Fruit fly (Drosophila melanogaster) whole organism, embryonic: ENCODE measurements around the gene Kdm2.
A peak's percentile ranks its signal among the peaks of the same experiment; 100 is the strongest.

ENCODE experiments used
- Bgb ChIP-seq: fragments of 200-800 bp; sonication (Bioruptor generic); IDR thresholded peaks from 2 replicates; pipeline ENCODE4 v1.3.6; 2022; ENCODE audit warnings: missing biosample characterization, missing genetic modification characterization; ENCODE audit not compliant: partially characterized antibody
- CG13123 ChIP-seq: fragments of 200-800 bp; sonication (Bioruptor generic); optimal IDR thresholded peaks from 2 replicates; lab custom pipeline; 2016; ENCODE audit warnings: missing biosample characterization, missing genetic modification characterization
- CG13894 ChIP-seq: fragments of 200-800 bp; sonication (Bioruptor generic); optimal IDR thresholded peaks from 3 replicates; lab custom pipeline; 2018; ENCODE audit warnings: missing biosample characterization, mild to moderate bottlenecking, missing genetic modification characterization, moderate library complexity
- CG14050 ChIP-seq: fragments of 200-800 bp; sonication (Bioruptor generic); IDR thresholded peaks from 3 replicates; pipeline ENCODE4 v1.3.6; 2022; ENCODE audit warnings: missing biosample characterization, missing genetic modification characterization
- CG16779 ChIP-seq: fragments of 200-800 bp; sonication (Bioruptor generic); IDR thresholded peaks from 2 replicates; pipeline ENCODE4 v1.3.6; 2022; ENCODE audit warnings: missing biosample characterization, missing genetic modification characterization
- CG18619 ChIP-seq: fragments of 200-800 bp; sonication (Bioruptor generic); optimal IDR thresholded peaks from 3 replicates; lab custom pipeline; 2017; ENCODE audit warnings: missing biosample characterization, mild to moderate bottlenecking, missing genetic modification characterization
- CG2129 ChIP-seq: fragments of 200-800 bp; sonication (Bioruptor generic); IDR thresholded peaks from 2 replicates; pipeline ENCODE4 v1.3.6; 2022; ENCODE audit warnings: missing biosample characterization, missing genetic modification characterization; ENCODE audit not compliant: partially characterized antibody
- CG30020 ChIP-seq: fragments of 200-800 bp; optimal IDR thresholded peaks from 2 replicates; lab custom pipeline; 2019; ENCODE audit warnings: missing biosample characterization, mild to moderate bottlenecking, missing genetic modification characterization, moderate library complexity
- CG3065 ChIP-seq: fragments of 200-800 bp; sonication (Bioruptor generic); optimal IDR thresholded peaks from 2 replicates; lab custom pipeline; 2016; ENCODE audit warnings: missing biosample characterization, missing genetic modification characterization
- CG31441 ChIP-seq: fragments of 200-800 bp; sonication (Bioruptor generic); IDR thresholded peaks from 2 replicates; pipeline ENCODE4 v1.3.6; 2022; ENCODE audit warnings: missing biosample characterization, missing genetic modification characterization
- CG3838 ChIP-seq: fragments of 200-800 bp; sonication (Bioruptor generic); optimal IDR thresholded peaks from 3 replicates; lab custom pipeline; 2016; ENCODE audit warnings: missing biosample characterization, missing genetic modification characterization
- CG4328 ChIP-seq: fragments of 200-800 bp; sonication (Bioruptor generic); optimal IDR thresholded peaks from 3 replicates; lab custom pipeline; 2017; ENCODE audit warnings: missing biosample characterization, missing genetic modification reagents, missing genetic modification characterization
- CG4707 ChIP-seq: fragments of 200-800 bp; sonication (Bioruptor generic); optimal IDR thresholded peaks from 2 replicates; lab custom pipeline; 2018; ENCODE audit warnings: missing biosample characterization, mild to moderate bottlenecking, missing genetic modification characterization, moderate library complexity
- CG7745 ChIP-seq: fragments of 200-800 bp; sonication (Bioruptor generic); optimal IDR thresholded peaks from 2 replicates; lab custom pipeline; 2018; ENCODE audit warnings: missing biosample characterization, mild to moderate bottlenecking, missing genetic modification characterization, moderate library complexity
- CG8281 ChIP-seq: fragments of 200-800 bp; sonication (Bioruptor generic); optimal IDR thresholded peaks from 2 replicates; lab custom pipeline; 2018; ENCODE audit warnings: missing biosample characterization, mild to moderate bottlenecking, missing genetic modification characterization, moderate library complexity
- CG9817 ChIP-seq: fragments of 200-800 bp; sonication (Bioruptor generic); optimal IDR thresholded peaks from 2 replicates; lab custom pipeline; 2018; ENCODE audit warnings: missing biosample characterization, mild to moderate bottlenecking, missing genetic modification characterization, moderate library complexity
- CkIIα-i1 ChIP-seq: fragments of 200-800 bp; sonication (Bioruptor generic); IDR thresholded peaks from 2 replicates; pipeline ENCODE4 v1.3.6; 2022; ENCODE audit warnings: missing biosample characterization, missing genetic modification characterization
- CrebB ChIP-seq: fragments of 200-800 bp; sonication (Bioruptor generic); optimal IDR thresholded peaks from 3 replicates; lab custom pipeline; 2018; ENCODE audit warnings: missing biosample characterization, mild to moderate bottlenecking, missing genetic modification characterization
- Dek ChIP-seq: fragments of 200-800 bp; sonication (Bioruptor generic); optimal IDR thresholded peaks from 3 replicates; lab custom pipeline; 2019; ENCODE audit warnings: missing biosample characterization, mild to moderate bottlenecking, missing genetic modification characterization, moderate library complexity
- Drgx ChIP-seq: fragments of 200-800 bp; sonication (Bioruptor generic); IDR thresholded peaks from 2 replicates; pipeline ENCODE4 v1.3.6; 2022; ENCODE audit warnings: missing biosample characterization, missing genetic modification characterization
- ERR ChIP-seq: fragments of 200-800 bp; sonication (Bioruptor generic); optimal IDR thresholded peaks from 2 replicates; lab custom pipeline; 2016; ENCODE audit warnings: missing biosample characterization, missing genetic modification characterization
- Ets97D ChIP-seq: fragments of 200-800 bp; sonication (Bioruptor generic); optimal IDR thresholded peaks from 3 replicates; lab custom pipeline; 2016; ENCODE audit warnings: missing biosample characterization, missing genetic modification characterization
- Hand ChIP-seq: fragments of 200-800 bp; sonication (Bioruptor generic); optimal IDR thresholded peaks from 2 replicates; lab custom pipeline; 2017; ENCODE audit warnings: mild to moderate bottlenecking, missing biosample characterization, missing genetic modification reagents, missing genetic modification characterization
- Hmr ChIP-seq: fragments of 200-800 bp; sonication (Bioruptor generic); optimal IDR thresholded peaks from 3 replicates; lab custom pipeline; 2017; ENCODE audit warnings: mild to moderate bottlenecking, missing biosample characterization, missing genetic modification reagents, missing genetic modification characterization
- Hsf ChIP-seq: fragments of 200-800 bp; sonication (Bioruptor generic); optimal IDR thresholded peaks from 3 replicates; lab custom pipeline; 2016; ENCODE audit warnings: missing biosample characterization, missing genetic modification characterization
- Max ChIP-seq: fragments of 200-800 bp; sonication (Bioruptor generic); optimal IDR thresholded peaks from 2 replicates; lab custom pipeline; 2016; ENCODE audit warnings: missing biosample characterization, mild to moderate bottlenecking, missing genetic modification characterization
- Myb ChIP-seq: fragments of 200-800 bp; sonication (Bioruptor generic); optimal IDR thresholded peaks from 2 replicates; lab custom pipeline; 2016; ENCODE audit warnings: missing biosample characterization, missing genetic modification characterization
- Scr ChIP-seq: fragments of 200-800 bp; sonication (Bioruptor generic); IDR thresholded peaks from 2 replicates; pipeline ENCODE4 v1.3.6; 2022; ENCODE audit warnings: missing biosample characterization, missing genetic modification characterization; ENCODE audit not compliant: partially characterized antibody
- Sox100B ChIP-seq: fragments of 200-800 bp; sonication (Bioruptor generic); optimal IDR thresholded peaks from 3 replicates; lab custom pipeline; 2018; ENCODE audit warnings: missing biosample characterization, mild to moderate bottlenecking, missing genetic modification characterization
- ab ChIP-seq: fragments of 200-800 bp; sonication (Bioruptor generic); optimal IDR thresholded peaks from 2 replicates; lab custom pipeline; 2016; ENCODE audit warnings: missing biosample characterization, missing genetic modification characterization
- bigmax ChIP-seq: fragments of 200-800 bp; sonication (Bioruptor generic); optimal IDR thresholded peaks from 2 replicates; lab custom pipeline; 2018; ENCODE audit warnings: missing biosample characterization, mild to moderate bottlenecking, missing genetic modification characterization
- crp ChIP-seq, 2 experiments: fragments of 200-800 bp; sonication (Bioruptor generic); optimal IDR thresholded peaks; 2 replicates in 1 of 2; 3 replicates in 1 of 2; lab custom pipeline; 2017; ENCODE audit warnings: missing biosample characterization in 2 of 2, missing genetic modification characterization in 2 of 2, mild to moderate bottlenecking in 1 of 2, moderate library complexity in 1 of 2
- dan ChIP-seq: fragments of 200-800 bp; sonication (Bioruptor generic); IDR thresholded peaks from 2 replicates; pipeline ENCODE4 v1.3.6; 2022; ENCODE audit warnings: missing biosample characterization, missing genetic modification characterization
- dmrt11E ChIP-seq: fragments of 200-800 bp; sonication (Bioruptor generic); optimal IDR thresholded peaks from 3 replicates; lab custom pipeline; 2018; ENCODE audit warnings: missing biosample characterization, mild to moderate bottlenecking, missing genetic modification characterization, moderate library complexity
- h ChIP-seq: fragments of >200 bp; optimal IDR thresholded peaks from 2 replicates; lab custom pipeline; 2017
- her ChIP-seq: fragments of 200-800 bp; sonication (Bioruptor generic); optimal IDR thresholded peaks from 2 replicates; lab custom pipeline; 2016; ENCODE audit warnings: missing biosample characterization, missing genetic modification characterization
- lab ChIP-seq: fragments of 200-800 bp; sonication (Bioruptor generic); optimal IDR thresholded peaks from 3 replicates; lab custom pipeline; 2017; ENCODE audit warnings: missing biosample characterization, missing genetic modification characterization, mild to moderate bottlenecking, moderate library complexity, missing genetic modification reagents
- maf-S ChIP-seq: fragments of 200-800 bp; sonication (Bioruptor generic); optimal IDR thresholded peaks from 2 replicates; lab custom pipeline; 2016; ENCODE audit warnings: missing biosample characterization, missing genetic modification characterization
- odd ChIP-seq: fragments of 200-800 bp; sonication (Bioruptor generic); optimal IDR thresholded peaks from 2 replicates; lab custom pipeline; 2017; ENCODE audit warnings: missing biosample characterization, mild to moderate bottlenecking, missing genetic modification characterization
- pan ChIP-seq, 4 experiments: fragments of >200 bp in 3 of 4; fragments of 200-800 bp in 1 of 4; sonication (Bioruptor generic) in 1 of 4; optimal IDR thresholded peaks in 3 of 4; IDR thresholded peaks in 1 of 4; 2 replicates each; pipeline versions ENCODE4 v1.3.6 to Lab custom; 2017 to 2022; ENCODE audit warnings: missing biosample characterization in 2 of 4, missing genetic modification characterization in 2 of 4, mixed read lengths in 1 of 4
- pfk ChIP-seq: fragments of 200-800 bp; sonication (Bioruptor generic); optimal IDR thresholded peaks from 2 replicates; lab custom pipeline; 2018; ENCODE audit warnings: missing biosample characterization, mild to moderate bottlenecking, missing genetic modification characterization, moderate library complexity
- prd ChIP-seq, 3 experiments: fragments of >200 bp in 2 of 3; fragments of 200-800 bp in 1 of 3; sonication (Bioruptor generic) in 1 of 3; optimal IDR thresholded peaks in 2 of 3; IDR thresholded peaks in 1 of 3; 2 replicates in 2 of 3; 3 replicates in 1 of 3; pipeline versions ENCODE4 v1.3.6 to Lab custom; 2017 to 2022; ENCODE audit warnings: missing biosample characterization in 1 of 3, missing genetic modification characterization in 1 of 3
- ranshi ChIP-seq: fragments of 200-800 bp; sonication (Bioruptor generic); IDR thresholded peaks from 2 replicates; pipeline ENCODE4 v1.3.6; 2022; ENCODE audit warnings: missing biosample characterization, missing genetic modification characterization
- schlank ChIP-seq: fragments of 200-800 bp; sonication (Bioruptor generic); optimal IDR thresholded peaks from 2 replicates; lab custom pipeline; 2018; ENCODE audit warnings: missing biosample characterization, mild to moderate bottlenecking, missing genetic modification characterization
- so ChIP-seq: fragments of 200-800 bp; sonication (Bioruptor generic); IDR thresholded peaks from 3 replicates; pipeline ENCODE4 v1.3.6; 2022; ENCODE audit warnings: missing biosample characterization, missing genetic modification characterization
- sug ChIP-seq: fragments of 200-800 bp; optimal IDR thresholded peaks from 2 replicates; lab custom pipeline; 2019; ENCODE audit warnings: missing biosample characterization, mild to moderate bottlenecking, missing genetic modification characterization, moderate library complexity
- twi ChIP-seq: fragments of 200-800 bp; optimal IDR thresholded peaks from 2 replicates; lab custom pipeline; 2019; ENCODE audit warnings: missing biosample characterization, mild to moderate bottlenecking, missing genetic modification characterization, moderate library complexity
- unpg ChIP-seq: fragments of 200-800 bp; sonication (Bioruptor generic); optimal IDR thresholded peaks from 3 replicates; lab custom pipeline; 2018; ENCODE audit warnings: missing biosample characterization, mild to moderate bottlenecking, missing genetic modification characterization, moderate library complexity
- vvl ChIP-seq: fragments of 200-800 bp; sonication (Bioruptor generic); IDR thresholded peaks from 2 replicates; pipeline ENCODE4 v1.3.6; 2022; ENCODE audit warnings: missing biosample characterization, missing genetic modification characterization
- zfh2 ChIP-seq: fragments of 200-800 bp; sonication (Bioruptor generic); optimal IDR thresholded peaks from 2 replicates; lab custom pipeline; 2016; ENCODE audit warnings: missing biosample characterization, missing genetic modification characterization

The Kdm2 gene

dm6 chr3R:9083379-9083778, 31.1 kb downstream of the Kdm2 start (continued):
- TF ChIP-seq lab (GFP tag; lab: Kevin White, UChicago) = peak; percentile 70
- TF ChIP-seq sug (tag; lab: Kevin White, UChicago) = no peak
- TF ChIP-seq pan (optimal IDR thresholded peaks at IDR 0.05; lab: Kevin White, UChicago) = no peak
- TF ChIP-seq pan (GFP tag; optimal IDR thresholded peaks at IDR 0.05 in 1 of 2, IDR thresholded peaks at IDR 0.05 in 1 of 2) = peak in 1 of 2 experiments; percentile 49
- no peak for TF ChIP-seq Dek
- no peak for TF ChIP-seq CG8281 (tag; lab: Kevin White, UChicago)
- no peak for TF ChIP-seq prd (optimal IDR thresholded peaks at IDR 0.05; lab: Kevin White, UChicago)
- peak; percentile 39; the same call in 1 of the 3 replicates for TF ChIP-seq prd (GFP tag; IDR thresholded peaks at IDR 0.05; lab: Robert Waterston, UW)
- no peak for TF ChIP-seq maf-S (GFP tag; lab: Kevin White, UChicago)
- no peak for TF ChIP-seq Scr (GFP tag; lab: Robert Waterston, UW)
- no peak for TF ChIP-seq CG13123
- TF ChIP-seq CG3838 (GFP tag; lab: Kevin White, UChicago) = no peak
- no peak for TF ChIP-seq CG4328
- TF ChIP-seq CG31441 (GFP tag; lab: Robert Waterston, UW) = peak; percentile 34; the same call in 1 of the 2 replicates
- TF ChIP-seq CG9817 (tag; lab: Kevin White, UChicago) = peak; percentile 24
- no peak for TF ChIP-seq CG16779 (GFP tag; lab: Robert Waterston, UW)
- TF ChIP-seq schlank = no peak
- TF ChIP-seq unpg (GFP tag; lab: Kevin White, UChicago) = peak; percentile 43
- no peak for TF ChIP-seq CrebB (tag; lab: Kevin White, UChicago)
- TF ChIP-seq ERR (GFP tag; lab: Kevin White, UChicago) = no peak
- TF ChIP-seq CG30020 (tag; lab: Kevin White, UChicago) = no peak
- TF ChIP-seq Sox100B = no peak
- no peak for TF ChIP-seq zfh2 (GFP tag; lab: Kevin White, UChicago)
- TF ChIP-seq CkIIα-i1 (GFP tag; lab: Robert Waterston, UW) = no peak
- TF ChIP-seq Hsf = peak; percentile 25
- TF ChIP-seq so (GFP tag; lab: Robert Waterston, UW) = no peak
- TF ChIP-seq vvl (GFP tag; lab: Robert Waterston, UW) = peak; percentile 40; the same call in 1 of the 2 replicates
- no peak for TF ChIP-seq ranshi (GFP tag; lab: Robert Waterston, UW)
- no peak for TF ChIP-seq Max (GFP tag; lab: Kevin White, UChicago)
- TF ChIP-seq pfk (GFP tag; lab: Kevin White, UChicago) = no peak
- no peak for TF ChIP-seq Ets97D (GFP tag; lab: Kevin White, UChicago)
- no peak for TF ChIP-seq CG18619 (GFP tag; lab: Kevin White, UChicago)
- no peak for TF ChIP-seq bigmax (GFP tag; lab: Kevin White, UChicago)
- no peak for TF ChIP-seq CG13894 (tag; lab: Kevin White, UChicago)
- no peak for TF ChIP-seq Myb (GFP tag; lab: Kevin White, UChicago)
- TF ChIP-seq CG7745 (tag; lab: Kevin White, UChicago) = no peak
- no peak for TF ChIP-seq twi (tag; lab: Kevin White, UChicago)
- no peak for TF ChIP-seq CG14050 (GFP tag; lab: Robert Waterston, UW)
- peak; percentile 25 for TF ChIP-seq Hand (GFP tag; lab: Kevin White, UChicago)
- TF ChIP-seq Hmr (GFP tag; lab: Kevin White, UChicago) = peak; percentile 44
- TF ChIP-seq h (lab: Kevin White, UChicago) = no peak
- no peak for TF ChIP-seq CG3065 (GFP tag; lab: Kevin White, UChicago)
- TF ChIP-seq her = no peak
- TF ChIP-seq Drgx (GFP tag; lab: Robert Waterston, UW) = 0 out of 2 replicates have a peak, but pooled peaks have one; percentile 12
- TF ChIP-seq Bgb (GFP tag; lab: Robert Waterston, UW) = no peak
- TF ChIP-seq CG4707 (GFP tag; lab: Kevin White, UChicago) = no peak
- TF ChIP-seq dan = no peak
- TF ChIP-seq crp (GFP tag; optimal IDR thresholded peaks at IDR 0.05; lab: Kevin White, UChicago) = no peak
- TF ChIP-seq odd (GFP tag; lab: Kevin White, UChicago) = no peak
- TF ChIP-seq ab (GFP tag; lab: Kevin White, UChicago) = no peak
- TF ChIP-seq dmrt11E (tag; lab: Kevin White, UChicago) = no peak
- TF ChIP-seq CG2129 (GFP tag; lab: Robert Waterston, UW) = no peak
